Worm (Caenorhabditis elegans) whole organism, midembryonic: ENCODE measurements around the gene alkb-8.

ENCODE experiments used
- flt-1 ChIP-seq: fragments of 200-800 bp; sonication (Bioruptor generic); IDR thresholded peaks from 2 replicates; pipeline ENCODE4 v1.3.6; 2022; ENCODE audit warnings: missing genetic modification characterization, missing compliant biosample characterization
- klf-2 ChIP-seq: fragments of 200-800 bp; sonication (Bioruptor generic); conservative IDR thresholded peaks from 2 replicates; pipeline ENCODE4 v1.3.6; 2022; ENCODE audit warnings: missing genetic modification reagents, missing genetic modification characterization, missing compliant biosample characterization
- med-1 ChIP-seq: sonication (generic microtip); optimal IDR thresholded peaks from 2 replicates; lab custom pipeline; 2017; ENCODE audit warnings: missing genetic modification characterization, mild to moderate bottlenecking, missing compliant biosample characterization, antibody characterized with exemption, missing genetic modification reagents; ENCODE audit not compliant: insufficient read depth
- ref-1 ChIP-seq: fragments of 200-800 bp; sonication (Bioruptor generic); conservative IDR thresholded peaks from 2 replicates; pipeline ENCODE4 v1.3.6; 2022; ENCODE audit warnings: missing genetic modification reagents, missing genetic modification characterization, missing compliant biosample characterization
- ztf-23 ChIP-seq: fragments of 200-800 bp; sonication (Bioruptor generic); IDR thresholded peaks from 2 replicates; pipeline ENCODE4 v1.3.6; 2022; ENCODE audit warnings: missing genetic modification reagents, missing genetic modification characterization, missing compliant biosample characterization

DNA sequence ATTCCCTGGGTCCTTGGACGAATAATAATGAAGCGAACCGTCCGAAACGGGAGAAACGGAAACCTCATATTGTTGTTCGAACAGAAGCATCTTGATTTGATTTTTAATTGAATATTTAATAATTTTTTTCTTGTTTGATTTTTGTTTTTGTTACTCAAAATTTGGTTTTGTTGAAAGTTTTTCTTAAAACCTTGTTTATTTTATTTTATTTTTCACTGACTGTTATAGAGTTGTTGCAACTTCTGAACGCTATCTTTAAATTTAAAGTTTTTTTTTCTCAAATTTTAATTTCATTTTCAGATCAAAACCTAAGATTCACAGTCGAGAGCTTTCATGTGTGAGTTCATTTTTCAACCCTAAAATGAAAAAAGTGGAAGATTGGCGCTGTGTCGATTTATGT is at the start of gene alkb-8:
- TF ChIP-seq flt-1 (GFP tag; lab: Robert Waterston, UW) (no peak), med-1 (GFP tag; lab: Kevin White, UChicago) (no peak), ref-1 (GFP tag; lab: Robert Waterston, UW) (no peak), ztf-23 (GFP tag; lab: Robert Waterston, UW) (no peak), klf-2 (GFP tag; lab: Robert Waterston, UW) (no peak)
